Fruit fly (Drosophila melanogaster) whole organism, embryonic: Measurements from ENCODE around the gene nonC.

ENCODE experiments used
- Ada2b ChIP-seq: fragments of 200-800 bp; sonication (Bioruptor generic); IDR thresholded peaks from 2 replicates; pipeline ENCODE4 v1.3.6; 2022; ENCODE audit warnings: missing biosample characterization, missing genetic modification characterization
- Antp ChIP-seq: fragments of 200-800 bp; sonication (Bioruptor generic); optimal IDR thresholded peaks from 3 replicates; lab custom pipeline; 2016; ENCODE audit warnings: missing biosample characterization, missing genetic modification characterization
- B-H2 ChIP-seq: fragments of 200-800 bp; sonication (Bioruptor generic); optimal IDR thresholded peaks from 2 replicates; lab custom pipeline; 2018; ENCODE audit warnings: missing biosample characterization, mild to moderate bottlenecking, missing genetic modification characterization
- CG10274 ChIP-seq: fragments of 200-800 bp; sonication (Bioruptor generic); optimal IDR thresholded peaks from 3 replicates; lab custom pipeline; 2017; ENCODE audit warnings: missing biosample characterization, mild to moderate bottlenecking, missing genetic modification characterization
- CG12071 ChIP-seq: fragments of 200-800 bp; sonication (Bioruptor generic); optimal IDR thresholded peaks from 3 replicates; lab custom pipeline; 2018; ENCODE audit warnings: missing biosample characterization, mild to moderate bottlenecking, missing genetic modification characterization
- CG13775 ChIP-seq: fragments of 200-800 bp; sonication (Bioruptor generic); optimal IDR thresholded peaks from 3 replicates; lab custom pipeline; 2017; ENCODE audit warnings: missing biosample characterization, mild to moderate bottlenecking, missing genetic modification characterization
- CG1603 ChIP-seq: fragments of 200-800 bp; sonication (Bioruptor generic); optimal IDR thresholded peaks from 2 replicates; lab custom pipeline; 2019; ENCODE audit warnings: missing biosample characterization, mild to moderate bottlenecking, missing genetic modification characterization, moderate library complexity
- CG16813 ChIP-seq: fragments of 200-800 bp; sonication (Bioruptor generic); IDR thresholded peaks from 3 replicates; pipeline ENCODE4 v1.3.6; 2022; ENCODE audit warnings: missing biosample characterization, missing genetic modification characterization; ENCODE audit not compliant: partially characterized antibody
- CG2199 ChIP-seq: fragments of 200-800 bp; sonication (Bioruptor generic); IDR thresholded peaks from 3 replicates; pipeline ENCODE4 v1.3.6; 2022; ENCODE audit warnings: missing biosample characterization, missing genetic modification characterization
- CG33557 ChIP-seq: fragments of 200-800 bp; sonication (Bioruptor generic); optimal IDR thresholded peaks from 2 replicates; lab custom pipeline; 2019; ENCODE audit warnings: missing biosample characterization, mild to moderate bottlenecking, missing genetic modification characterization, moderate library complexity
- CG4282 ChIP-seq: fragments of 200-800 bp; sonication (Bioruptor generic); optimal IDR thresholded peaks from 2 replicates; lab custom pipeline; 2016; ENCODE audit warnings: missing biosample characterization, missing genetic modification characterization
- CG4328 ChIP-seq: fragments of 200-800 bp; sonication (Bioruptor generic); optimal IDR thresholded peaks from 3 replicates; lab custom pipeline; 2017; ENCODE audit warnings: missing biosample characterization, missing genetic modification reagents, missing genetic modification characterization
- CG4617 ChIP-seq: fragments of 200-800 bp; sonication (Bioruptor generic); optimal IDR thresholded peaks from 3 replicates; lab custom pipeline; 2016; ENCODE audit warnings: missing biosample characterization, missing genetic modification characterization, borderline replicate concordance
- CG4707 ChIP-seq: fragments of 200-800 bp; sonication (Bioruptor generic); optimal IDR thresholded peaks from 2 replicates; lab custom pipeline; 2018; ENCODE audit warnings: missing biosample characterization, mild to moderate bottlenecking, missing genetic modification characterization, moderate library complexity
- CG6791 ChIP-seq: fragments of 200-800 bp; sonication (Bioruptor generic); IDR thresholded peaks from 3 replicates; pipeline ENCODE4 v1.3.6; 2022; ENCODE audit warnings: missing biosample characterization, missing genetic modification characterization; ENCODE audit not compliant: partially characterized antibody
- CG8281 ChIP-seq: fragments of 200-800 bp; sonication (Bioruptor generic); optimal IDR thresholded peaks from 2 replicates; lab custom pipeline; 2018; ENCODE audit warnings: missing biosample characterization, mild to moderate bottlenecking, missing genetic modification characterization, moderate library complexity
- CG8290 ChIP-seq, 3 experiments: fragments of 200-800 bp; sonication (Bioruptor generic); optimal IDR thresholded peaks; 2 replicates each; lab custom pipeline; 2016 to 2019; ENCODE audit warnings: missing biosample characterization in 3 of 3, missing genetic modification characterization in 3 of 3, mild to moderate bottlenecking in 2 of 3, moderate library complexity in 1 of 3
- CG8944 ChIP-seq: fragments of 200-800 bp; sonication (Bioruptor generic); optimal IDR thresholded peaks from 3 replicates; lab custom pipeline; 2016; ENCODE audit warnings: missing biosample characterization, missing genetic modification characterization
- CG9437 ChIP-seq: fragments of 200-800 bp; sonication (Bioruptor generic); optimal IDR thresholded peaks from 2 replicates; lab custom pipeline; 2018; ENCODE audit warnings: missing biosample characterization, mild to moderate bottlenecking, missing genetic modification characterization
- CrebB ChIP-seq: fragments of 200-800 bp; sonication (Bioruptor generic); optimal IDR thresholded peaks from 3 replicates; lab custom pipeline; 2018; ENCODE audit warnings: missing biosample characterization, mild to moderate bottlenecking, missing genetic modification characterization
- D19A ChIP-seq: fragments of 200-800 bp; optimal IDR thresholded peaks from 3 replicates; lab custom pipeline; 2019; ENCODE audit warnings: missing biosample characterization, mild to moderate bottlenecking, missing genetic modification characterization, moderate library complexity
- Deaf1 ChIP-seq: fragments of 200-800 bp; optimal IDR thresholded peaks from 3 replicates; lab custom pipeline; 2019; ENCODE audit warnings: missing biosample characterization, mild to moderate bottlenecking, missing genetic modification characterization, moderate library complexity
- Fer1 ChIP-seq: fragments of 200-800 bp; sonication (Bioruptor generic); optimal IDR thresholded peaks from 2 replicates; lab custom pipeline; 2017; ENCODE audit warnings: missing biosample characterization, mild to moderate bottlenecking, missing genetic modification characterization
- HLH54F ChIP-seq: fragments of 200-800 bp; sonication (Bioruptor generic); optimal IDR thresholded peaks from 3 replicates; lab custom pipeline; 2016; ENCODE audit warnings: missing biosample characterization, missing genetic modification characterization
- HLHmδ ChIP-seq: fragments of 200-800 bp; sonication (Bioruptor generic); optimal IDR thresholded peaks from 2 replicates; lab custom pipeline; 2018; ENCODE audit warnings: missing biosample characterization, mild to moderate bottlenecking, missing genetic modification characterization, moderate library complexity
- Hand ChIP-seq: fragments of 200-800 bp; sonication (Bioruptor generic); optimal IDR thresholded peaks from 2 replicates; lab custom pipeline; 2017; ENCODE audit warnings: mild to moderate bottlenecking, missing biosample characterization, missing genetic modification reagents, missing genetic modification characterization
- Opbp ChIP-seq: fragments of 200-800 bp; sonication (Bioruptor generic); IDR thresholded peaks from 3 replicates; pipeline ENCODE4 v1.3.6; 2022; ENCODE audit warnings: missing biosample characterization, missing genetic modification characterization; ENCODE audit not compliant: partially characterized antibody
- Pdp1 ChIP-seq, 2 experiments: fragments of 200-800 bp; sonication (Bioruptor generic); optimal IDR thresholded peaks; 3 replicates each; lab custom pipeline; 2016; ENCODE audit warnings: missing biosample characterization in 2 of 2, missing genetic modification characterization in 2 of 2, mild to moderate bottlenecking in 1 of 2, moderate library complexity in 1 of 2
- ab ChIP-seq: fragments of 200-800 bp; sonication (Bioruptor generic); optimal IDR thresholded peaks from 2 replicates; lab custom pipeline; 2016; ENCODE audit warnings: missing biosample characterization, missing genetic modification characterization
- chm ChIP-seq: fragments of 200-800 bp; sonication (Bioruptor generic); IDR thresholded peaks from 2 replicates; pipeline ENCODE4 v1.3.6; 2022; ENCODE audit warnings: missing biosample characterization, missing genetic modification characterization
- ci ChIP-seq: fragments of 200-800 bp; sonication (Bioruptor generic); IDR thresholded peaks from 3 replicates; pipeline ENCODE4 v1.3.6; 2022; ENCODE audit warnings: missing biosample characterization, missing genetic modification characterization
- croc ChIP-seq: fragments of 200-800 bp; sonication (Bioruptor generic); conservative IDR thresholded peaks from 3 replicates; pipeline ENCODE4 v1.3.6; 2022; ENCODE audit warnings: missing biosample characterization, missing genetic modification characterization
- cwo ChIP-seq: fragments of 200-800 bp; sonication (Bioruptor generic); optimal IDR thresholded peaks from 3 replicates; lab custom pipeline; 2017; ENCODE audit warnings: missing biosample characterization, missing genetic modification characterization, mild to moderate bottlenecking, moderate library complexity, missing genetic modification reagents
- dysf ChIP-seq: fragments of 200-800 bp; sonication (Bioruptor generic); IDR thresholded peaks from 3 replicates; pipeline ENCODE4 v1.3.6; 2022; ENCODE audit warnings: missing biosample characterization, missing genetic modification characterization
- esg ChIP-seq: fragments of 200-800 bp; sonication (Bioruptor generic); conservative IDR thresholded peaks from 2 replicates; pipeline ENCODE4 v1.3.6; 2022; ENCODE audit warnings: missing biosample characterization, missing genetic modification characterization
- fru ChIP-seq: fragments of >200 bp; optimal IDR thresholded peaks from 2 replicates; lab custom pipeline; 2017
- jigr1 ChIP-seq: fragments of 200-800 bp; sonication (Bioruptor generic); IDR thresholded peaks from 3 replicates; pipeline ENCODE4 v1.3.6; 2022; ENCODE audit warnings: missing biosample characterization, missing genetic modification characterization
- kah ChIP-seq: fragments of 200-800 bp; sonication (Bioruptor generic); optimal IDR thresholded peaks from 2 replicates; lab custom pipeline; 2018; ENCODE audit warnings: missing biosample characterization, mild to moderate bottlenecking, missing genetic modification characterization
- kni ChIP-seq: fragments of 200-800 bp; sonication (Bioruptor generic); optimal IDR thresholded peaks from 3 replicates; lab custom pipeline; 2017; ENCODE audit warnings: mild to moderate bottlenecking, missing biosample characterization, missing genetic modification reagents, missing genetic modification characterization
- lilli ChIP-seq: fragments of 200-800 bp; sonication (Bioruptor generic); optimal IDR thresholded peaks from 3 replicates; lab custom pipeline; 2016; ENCODE audit warnings: missing biosample characterization, missing genetic modification characterization
- p53 ChIP-seq: fragments of 200-800 bp; sonication (Bioruptor generic); optimal IDR thresholded peaks from 2 replicates; lab custom pipeline; 2016; ENCODE audit warnings: missing biosample characterization, missing genetic modification characterization
- psq ChIP-seq: fragments of 200-800 bp; sonication (Bioruptor generic); optimal IDR thresholded peaks from 2 replicates; lab custom pipeline; 2017; ENCODE audit warnings: missing biosample characterization, missing genetic modification characterization
- repo ChIP-seq: fragments of 200-800 bp; sonication (Bioruptor generic); optimal IDR thresholded peaks from 2 replicates; lab custom pipeline; 2016; ENCODE audit warnings: missing biosample characterization, missing genetic modification characterization
- sd ChIP-seq: fragments of 200-800 bp; sonication (Bioruptor generic); optimal IDR thresholded peaks from 3 replicates; lab custom pipeline; 2018; ENCODE audit warnings: missing biosample characterization, mild to moderate bottlenecking, missing genetic modification characterization, moderate library complexity
- sim ChIP-seq: fragments of 200-800 bp; sonication (Bioruptor generic); IDR thresholded peaks from 2 replicates; pipeline ENCODE4 v1.3.6; 2022; ENCODE audit warnings: missing biosample characterization, missing genetic modification characterization
- so ChIP-seq: fragments of 200-800 bp; sonication (Bioruptor generic); IDR thresholded peaks from 3 replicates; pipeline ENCODE4 v1.3.6; 2022; ENCODE audit warnings: missing biosample characterization, missing genetic modification characterization
- sug ChIP-seq: fragments of 200-800 bp; optimal IDR thresholded peaks from 2 replicates; lab custom pipeline; 2019; ENCODE audit warnings: missing biosample characterization, mild to moderate bottlenecking, missing genetic modification characterization, moderate library complexity
- twi ChIP-seq: fragments of 200-800 bp; optimal IDR thresholded peaks from 2 replicates; lab custom pipeline; 2019; ENCODE audit warnings: missing biosample characterization, mild to moderate bottlenecking, missing genetic modification characterization, moderate library complexity
- vfl ChIP-seq: fragments of 200-800 bp; sonication (Bioruptor generic); optimal IDR thresholded peaks from 2 replicates; lab custom pipeline; 2016; ENCODE audit warnings: missing biosample characterization, missing genetic modification characterization
- vvl ChIP-seq: fragments of 200-800 bp; sonication (Bioruptor generic); IDR thresholded peaks from 2 replicates; pipeline ENCODE4 v1.3.6; 2022; ENCODE audit warnings: missing biosample characterization, missing genetic modification characterization

Gene nonC

DNA sequence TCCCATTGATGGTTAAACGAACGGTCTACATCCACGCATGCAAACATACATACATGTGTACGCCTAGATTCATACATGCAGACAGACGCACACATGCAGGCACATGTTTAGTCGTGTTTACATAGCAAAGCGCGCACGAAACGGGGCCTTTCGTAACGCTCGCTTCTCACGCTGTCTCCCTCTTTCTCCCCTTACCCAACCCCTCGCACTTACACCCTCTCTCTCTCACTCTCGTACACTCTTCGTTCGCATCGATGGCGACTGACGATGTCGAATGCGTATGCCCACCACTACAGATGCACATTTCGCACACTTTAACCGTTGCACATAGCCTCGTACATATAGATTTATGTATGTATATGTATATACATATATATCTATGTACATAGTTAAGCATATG lies 41.7 kb downstream of the nonC start (continued):
- TF ChIP-seq chm (GFP tag; lab: Robert Waterston, UW): 0 out of 2 replicates have a peak, but pooled peaks have one; percentile 59
- no peak for TF ChIP-seq CG9437 (GFP tag; lab: Kevin White, UChicago)
- TF ChIP-seq sug: peak; percentile 16
- no peak for TF ChIP-seq jigr1 (GFP tag; lab: Robert Waterston, UW)
- no peak for TF ChIP-seq CG16813
- TF ChIP-seq Fer1: peak; percentile 12
- TF ChIP-seq twi: peak; percentile 55
- peak; percentile 45 for TF ChIP-seq HLHmδ (GFP tag; lab: Kevin White, UChicago)
- TF ChIP-seq Hand (GFP tag; lab: Kevin White, UChicago): peak; percentile 0
- TF ChIP-seq CG4617: no peak
- TF ChIP-seq CrebB (tag; lab: Kevin White, UChicago): peak; percentile 13
- peak; percentile 86 for TF ChIP-seq kni (GFP tag; lab: Kevin White, UChicago)
- TF ChIP-seq CG4282 (GFP tag; lab: Kevin White, UChicago): no peak
- no peak for TF ChIP-seq dysf (GFP tag; lab: Robert Waterston, UW)
- TF ChIP-seq B-H2 (GFP tag; lab: Kevin White, UChicago): peak; percentile 16
- peak; percentile 9 for TF ChIP-seq cwo (GFP tag; lab: Kevin White, UChicago)
- TF ChIP-seq ab: no peak
- TF ChIP-seq CG6791 (GFP tag; lab: Robert Waterston, UW): 0 out of 3 replicates have a peak, but pooled peaks have one; percentile 31
- peak; percentile 43; the same call in 1 of the 3 replicates for TF ChIP-seq ci (GFP tag; lab: Robert Waterston, UW)
- TF ChIP-seq Pdp1 (GFP tag; optimal IDR thresholded peaks at IDR 0.05; lab: Kevin White, UChicago): peak in 1 of 2 experiments; percentile 65
- TF ChIP-seq CG12071: peak; percentile 36
- no peak for TF ChIP-seq sim (GFP tag; lab: Robert Waterston, UW)
- TF ChIP-seq esg: no peak
- no peak for TF ChIP-seq CG10274
- no peak for TF ChIP-seq Ada2b (GFP tag; lab: Robert Waterston, UW)
- peak; percentile 94 for TF ChIP-seq Deaf1 (tag; lab: Kevin White, UChicago)
- TF ChIP-seq D19A (tag; lab: Kevin White, UChicago): peak; percentile 13
- 0 out of 3 replicates have a peak, but pooled peaks have one; percentile 24 for TF ChIP-seq Opbp
- TF ChIP-seq CG1603 (tag; lab: Kevin White, UChicago): peak; percentile 10
- no peak for TF ChIP-seq HLH54F (GFP tag; lab: Kevin White, UChicago)
- TF ChIP-seq CG2199 (GFP tag; lab: Robert Waterston, UW): 0 out of 3 replicates have a peak, but pooled peaks have one; percentile 61
- TF ChIP-seq so (GFP tag; lab: Robert Waterston, UW): no peak
- TF ChIP-seq croc (GFP tag; lab: Robert Waterston, UW): no peak
- TF ChIP-seq fru (lab: Kevin White, UChicago): no peak
- peak; percentile 21; the same call in 1 of the 2 replicates for TF ChIP-seq vvl
- TF ChIP-seq CG33557 (GFP tag; lab: Kevin White, UChicago): peak; percentile 14
- TF ChIP-seq CG8944: no peak
- peak; percentile 38 for TF ChIP-seq CG4328 (GFP tag; lab: Kevin White, UChicago)
- no peak for TF ChIP-seq repo
- peak; percentile 45 for TF ChIP-seq psq (GFP tag; lab: Kevin White, UChicago)
- no peak for TF ChIP-seq kah (GFP tag; lab: Kevin White, UChicago)
- peak; percentile 14 for TF ChIP-seq sd (tag; lab: Kevin White, UChicago)
- TF ChIP-seq vfl: no peak
- TF ChIP-seq CG8290 (GFP tag; optimal IDR thresholded peaks at IDR 0.05; lab: Kevin White, UChicago): peak; percentile 38
- peak; percentile 55 to 82 for TF ChIP-seq CG8290 (tag; optimal IDR thresholded peaks at IDR 0.05; lab: Kevin White, UChicago)
- TF ChIP-seq lilli (GFP tag; lab: Kevin White, UChicago): no peak
- TF ChIP-seq CG8281 (tag; lab: Kevin White, UChicago): no peak
- no peak for TF ChIP-seq CG13775 (GFP tag; lab: Kevin White, UChicago)
- TF ChIP-seq Antp (GFP tag; lab: Kevin White, UChicago): no peak
- TF ChIP-seq CG4707 (GFP tag; lab: Kevin White, UChicago): peak; percentile 7
- peak; percentile 97 for TF ChIP-seq p53 (GFP tag; lab: Kevin White, UChicago)
